Worm (Caenorhabditis elegans) whole organism, midembryonic: ENCODE measurements around the gene VC5.2.

Source experiments
- T22C8.4 ChIP-seq: fragments of 200-800 bp; sonication (Bioruptor generic); IDR thresholded peaks from 2 replicates; pipeline ENCODE4 v1.3.6; 2022; ENCODE audit warnings: missing genetic modification characterization, missing compliant biosample characterization
- cog-1 ChIP-seq: sonication (generic microtip); optimal IDR thresholded peaks from 2 replicates; lab custom pipeline; 2016; ENCODE audit warnings: missing genetic modification characterization, missing compliant biosample characterization
- flt-1 ChIP-seq: fragments of 200-800 bp; sonication (Bioruptor generic); IDR thresholded peaks from 2 replicates; pipeline ENCODE4 v1.3.6; 2022; ENCODE audit warnings: missing genetic modification characterization, missing compliant biosample characterization
- klf-2 ChIP-seq: fragments of 200-800 bp; sonication (Bioruptor generic); conservative IDR thresholded peaks from 2 replicates; pipeline ENCODE4 v1.3.6; 2022; ENCODE audit warnings: missing genetic modification reagents, missing genetic modification characterization, missing compliant biosample characterization
- med-1 ChIP-seq: sonication (generic microtip); optimal IDR thresholded peaks from 2 replicates; lab custom pipeline; 2017; ENCODE audit warnings: missing genetic modification characterization, mild to moderate bottlenecking, missing compliant biosample characterization, antibody characterized with exemption, missing genetic modification reagents; ENCODE audit not compliant: insufficient read depth
- ref-1 ChIP-seq: fragments of 200-800 bp; sonication (Bioruptor generic); conservative IDR thresholded peaks from 2 replicates; pipeline ENCODE4 v1.3.6; 2022; ENCODE audit warnings: missing genetic modification reagents, missing genetic modification characterization, missing compliant biosample characterization
- tab-1 ChIP-seq: fragments of 200-800 bp; sonication (Bioruptor generic); IDR thresholded peaks from 2 replicates; pipeline ENCODE4 v1.3.6; 2022; ENCODE audit warnings: missing genetic modification characterization, missing compliant biosample characterization
- ztf-23 ChIP-seq: fragments of 200-800 bp; sonication (Bioruptor generic); IDR thresholded peaks from 2 replicates; pipeline ENCODE4 v1.3.6; 2022; ENCODE audit warnings: missing genetic modification reagents, missing genetic modification characterization, missing compliant biosample characterization
- ztf-29 ChIP-seq: fragments of 200-800 bp; sonication (Bioruptor generic); IDR thresholded peaks from 2 replicates; pipeline ENCODE4 v1.3.6; 2022; ENCODE audit warnings: missing genetic modification reagents, missing genetic modification characterization, missing compliant biosample characterization

DNA sequence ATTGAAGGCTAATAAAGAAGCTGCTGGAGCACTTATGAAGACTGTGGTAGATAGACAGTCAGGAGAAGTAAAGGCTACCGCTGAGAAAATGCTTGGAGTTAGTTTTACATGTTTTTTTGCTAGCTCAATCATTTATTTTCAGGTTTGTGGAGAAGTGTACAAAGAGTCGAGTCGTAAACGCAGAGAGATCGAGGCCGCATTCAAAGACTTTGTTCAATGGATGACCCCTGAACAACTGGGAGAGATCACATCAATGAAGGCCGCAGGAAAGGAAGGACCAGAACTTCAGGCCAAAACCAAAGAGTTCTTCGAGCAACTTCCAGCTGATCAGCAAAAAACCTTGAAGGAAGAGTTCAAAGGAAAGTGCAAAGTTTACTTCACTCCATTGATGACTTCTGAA is 7.0 kb upstream of the VC5.2 start:
- TF ChIP-seq klf-2 (GFP tag; lab: Robert Waterston, UW) (no peak), ztf-23 (GFP tag; lab: Robert Waterston, UW) (no peak), tab-1 (no peak), ref-1 (GFP tag; lab: Robert Waterston, UW) (no peak), flt-1 (no peak), ztf-29 (GFP tag; lab: Robert Waterston, UW) (no peak), T22C8.4 (no peak), med-1 (no peak), cog-1 (tag; lab: Kevin White, UChicago) (no peak)
